Worm (Caenorhabditis elegans) whole organism, mixed stage, embryonic: ENCODE results near the gene trxr-2.
A peak's percentile ranks its signal among the peaks of the same experiment; 100 is the strongest.

ENCODE experiments used
- M03D4.4 ChIP-seq: sonication (generic microtip); optimal IDR thresholded peaks from 2 replicates; lab custom pipeline; 2017; ENCODE audit warnings: mild to moderate bottlenecking, missing genetic modification characterization, missing compliant biosample characterization
- bed-3 ChIP-seq: fragments of 200-800 bp; sonication (Bioruptor generic); optimal IDR thresholded peaks from 3 replicates; lab custom pipeline; 2018; ENCODE audit warnings: mild to moderate bottlenecking, missing genetic modification characterization, moderate library complexity, missing compliant biosample characterization
- blmp-1 ChIP-seq: fragments of 150-350 bp; optimal IDR thresholded peaks from 2 replicates; lab custom pipeline; 2014; ENCODE audit warnings: missing biosample characterization, missing genetic modification characterization
- ceh-39 ChIP-seq: fragments of 150-350 bp; optimal IDR thresholded peaks from 2 replicates; lab custom pipeline; 2014; ENCODE audit warnings: missing biosample characterization, missing genetic modification characterization
- ceh-43 ChIP-seq: fragments of 200-800 bp; sonication (Bioruptor generic); optimal IDR thresholded peaks from 2 replicates; lab custom pipeline; 2018; ENCODE audit warnings: mild to moderate bottlenecking, missing genetic modification characterization, moderate library complexity, missing compliant biosample characterization
- ceh-83 ChIP-seq: fragments of 200-800 bp; sonication (Bioruptor generic); optimal IDR thresholded peaks from 2 replicates; lab custom pipeline; 2018; ENCODE audit warnings: mild to moderate bottlenecking, missing genetic modification characterization, missing compliant biosample characterization
- ces-1 ChIP-seq: fragments of 150-350 bp; optimal IDR thresholded peaks from 2 replicates; lab custom pipeline; 2014; ENCODE audit warnings: missing biosample characterization, missing genetic modification reagents, missing genetic modification characterization
- cnd-1 ChIP-seq: fragments of 200-800 bp; sonication (Bioruptor generic); optimal IDR thresholded peaks from 2 replicates; lab custom pipeline; 2018; ENCODE audit warnings: mild to moderate bottlenecking, missing genetic modification characterization, missing compliant biosample characterization
- drap-1 ChIP-seq: fragments of 200-800 bp; sonication (Bioruptor generic); optimal IDR thresholded peaks from 3 replicates; lab custom pipeline; 2018; ENCODE audit warnings: mild to moderate bottlenecking, missing genetic modification characterization, missing compliant biosample characterization
- flh-1 ChIP-seq: fragments of 200-800 bp; sonication (Bioruptor generic); optimal IDR thresholded peaks from 2 replicates; lab custom pipeline; 2018; ENCODE audit warnings: mild to moderate bottlenecking, missing genetic modification characterization, moderate library complexity, missing compliant biosample characterization
- ham-2 ChIP-seq: fragments of 200-800 bp; sonication (Bioruptor generic); optimal IDR thresholded peaks from 2 replicates; lab custom pipeline; 2018; ENCODE audit warnings: mild to moderate bottlenecking, missing genetic modification characterization, missing compliant biosample characterization
- hlh-1 ChIP-seq: fragments of 150-350 bp; optimal IDR thresholded peaks from 2 replicates; lab custom pipeline; 2014; ENCODE audit warnings: missing biosample characterization, missing genetic modification reagents, missing genetic modification characterization
- lin-13 ChIP-seq: fragments of 150-350 bp; optimal IDR thresholded peaks from 2 replicates; lab custom pipeline; 2014; ENCODE audit warnings: missing biosample characterization, missing genetic modification characterization
- lin-32 ChIP-seq: fragments of 200-800 bp; sonication (Bioruptor generic); optimal IDR thresholded peaks from 2 replicates; lab custom pipeline; 2018; ENCODE audit warnings: mild to moderate bottlenecking, missing genetic modification characterization, missing compliant biosample characterization
- lsy-2 ChIP-seq: fragments of 150-350 bp; optimal IDR thresholded peaks from 2 replicates; lab custom pipeline; 2014; ENCODE audit warnings: missing biosample characterization, missing genetic modification characterization
- mep-1 ChIP-seq: fragments of 150-350 bp; optimal IDR thresholded peaks from 2 replicates; lab custom pipeline; 2017; ENCODE audit warnings: missing biosample characterization, missing genetic modification reagents, missing genetic modification characterization, inconsistent platforms
- mls-2 ChIP-seq: sonication (generic microtip); optimal IDR thresholded peaks from 2 replicates; lab custom pipeline; 2016; ENCODE audit warnings: mild to moderate bottlenecking, missing genetic modification characterization, moderate library complexity, missing compliant biosample characterization
- nhr-12 ChIP-seq: fragments of 150-350 bp; optimal IDR thresholded peaks from 2 replicates; lab custom pipeline; 2014; ENCODE audit warnings: missing biosample characterization, missing genetic modification characterization
- nhr-2 ChIP-seq: fragments of 150-350 bp; optimal IDR thresholded peaks from 2 replicates; lab custom pipeline; 2014; ENCODE audit warnings: missing biosample characterization, missing genetic modification characterization
- nhr-237 ChIP-seq: fragments of 150-350 bp; optimal IDR thresholded peaks from 2 replicates; lab custom pipeline; 2014; ENCODE audit warnings: missing biosample characterization, missing genetic modification characterization
- nhr-28 ChIP-seq: fragments of 150-350 bp; optimal IDR thresholded peaks from 2 replicates; lab custom pipeline; 2014; ENCODE audit warnings: missing biosample characterization, missing genetic modification characterization
- nhr-76 ChIP-seq: sonication (generic microtip); optimal IDR thresholded peaks from 2 replicates; lab custom pipeline; 2017; ENCODE audit warnings: missing biosample characterization, missing genetic modification characterization
- pha-4 ChIP-seq: fragments of 150-350 bp; optimal IDR thresholded peaks from 2 replicates; lab custom pipeline; 2018; ENCODE audit warnings: missing biosample characterization, missing genetic modification reagents, missing genetic modification characterization
- snpc-4 ChIP-seq: fragments of 150-350 bp; optimal IDR thresholded peaks from 2 replicates; lab custom pipeline; 2014; ENCODE audit warnings: missing biosample characterization, missing genetic modification characterization
- sptf-1 ChIP-seq: sonication (generic microtip); optimal IDR thresholded peaks from 2 replicates; lab custom pipeline; 2017; ENCODE audit warnings: mild to moderate bottlenecking, missing genetic modification characterization, moderate library complexity, missing compliant biosample characterization
- tbx-8 ChIP-seq: fragments of 200-800 bp; sonication (Bioruptor generic); optimal IDR thresholded peaks from 2 replicates; lab custom pipeline; 2018; ENCODE audit warnings: mild to moderate bottlenecking, missing genetic modification characterization, moderate library complexity, missing compliant biosample characterization
- unc-120 ChIP-seq: sonication (generic microtip); optimal IDR thresholded peaks from 2 replicates; lab custom pipeline; 2017; ENCODE audit warnings: missing genetic modification characterization, missing compliant biosample characterization; ENCODE audit not compliant: poor library complexity, severe bottlenecking
- zip-8 ChIP-seq: fragments of 150-350 bp; optimal IDR thresholded peaks from 2 replicates; lab custom pipeline; 2014; ENCODE audit warnings: missing biosample characterization, missing genetic modification characterization

Gene trxr-2

DNA sequence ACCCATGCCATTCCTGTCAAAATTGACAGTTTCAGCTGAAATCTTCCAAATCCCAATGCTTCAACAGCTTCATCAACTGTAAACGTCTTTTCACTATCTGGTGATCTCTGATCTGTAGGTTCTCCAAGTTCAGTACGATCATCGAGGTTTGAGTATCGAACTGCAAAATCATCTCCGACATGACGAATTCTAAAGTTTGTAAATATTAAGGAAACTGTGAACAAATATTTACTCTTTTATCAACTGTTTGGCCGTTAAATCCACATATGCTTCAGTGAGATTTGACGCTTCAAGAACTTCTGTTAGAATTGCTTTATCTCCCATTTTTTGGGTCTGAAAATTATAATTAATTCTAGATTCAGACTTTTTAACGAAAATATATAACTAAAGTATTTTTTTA is 28.4 kb upstream of the trxr-2 start, which contains the start of gene svop-1:
svop-1 (minus strand) TSS at position 339 of the 400 bp plus-strand sequence.
- no peak for TF ChIP-seq nhr-2 (tag; lab: Kevin White, UChicago)
- TF ChIP-seq zip-8 (tag; lab: Kevin White, UChicago) = no peak
- no peak for TF ChIP-seq nhr-76 (tag; lab: Kevin White, UChicago)
- no peak for TF ChIP-seq sptf-1 (tag; lab: Kevin White, UChicago)
- no peak for TF ChIP-seq ceh-39 (tag; lab: Kevin White, UChicago)
- TF ChIP-seq cnd-1 (tag; lab: Kevin White, UChicago) = no peak
- TF ChIP-seq unc-120 (tag; lab: Kevin White, UChicago) = no peak
- TF ChIP-seq nhr-12 (tag; lab: Kevin White, UChicago) = no peak
- no peak for TF ChIP-seq nhr-237 (tag; lab: Kevin White, UChicago)

DNA sequence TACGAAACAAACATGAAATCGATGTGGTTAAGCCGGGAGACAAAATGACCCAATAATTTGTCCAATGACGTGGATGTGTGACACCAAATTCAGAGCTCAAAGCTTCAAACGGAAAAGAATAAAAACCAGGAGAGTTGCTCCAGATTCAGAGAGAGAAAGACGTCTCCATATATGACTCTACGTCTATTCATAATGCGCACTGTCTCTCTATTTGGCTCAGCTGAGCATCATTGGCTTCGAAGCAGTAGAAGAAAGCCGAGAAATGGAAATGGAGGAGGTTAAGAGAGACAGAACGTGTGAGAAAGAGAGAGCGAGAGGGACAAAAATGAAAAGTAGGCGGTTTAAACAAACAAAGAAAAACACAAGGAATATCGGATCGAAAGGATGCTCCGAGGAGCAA is 27.3 kb upstream of the trxr-2 start:
- TF ChIP-seq hlh-1 (tag; lab: Kevin White, UChicago) = no peak
- TF ChIP-seq ceh-83 (GFP tag; lab: Kevin White, UChicago) = no peak
- peak; percentile 45 for TF ChIP-seq ces-1 (GFP tag; lab: Kevin White, UChicago)
- TF ChIP-seq nhr-76 (tag; lab: Kevin White, UChicago) = no peak
- TF ChIP-seq nhr-2 (tag; lab: Kevin White, UChicago) = no peak
- TF ChIP-seq nhr-237 (tag; lab: Kevin White, UChicago) = no peak
- TF ChIP-seq nhr-12 (tag; lab: Kevin White, UChicago) = no peak
- TF ChIP-seq sptf-1 (tag; lab: Kevin White, UChicago) = peak; percentile 10
- no peak for TF ChIP-seq lin-32 (GFP tag; lab: Kevin White, UChicago)
- TF ChIP-seq unc-120 (tag; lab: Kevin White, UChicago) = no peak
- TF ChIP-seq nhr-28 (tag; lab: Kevin White, UChicago) = no peak

DNA sequence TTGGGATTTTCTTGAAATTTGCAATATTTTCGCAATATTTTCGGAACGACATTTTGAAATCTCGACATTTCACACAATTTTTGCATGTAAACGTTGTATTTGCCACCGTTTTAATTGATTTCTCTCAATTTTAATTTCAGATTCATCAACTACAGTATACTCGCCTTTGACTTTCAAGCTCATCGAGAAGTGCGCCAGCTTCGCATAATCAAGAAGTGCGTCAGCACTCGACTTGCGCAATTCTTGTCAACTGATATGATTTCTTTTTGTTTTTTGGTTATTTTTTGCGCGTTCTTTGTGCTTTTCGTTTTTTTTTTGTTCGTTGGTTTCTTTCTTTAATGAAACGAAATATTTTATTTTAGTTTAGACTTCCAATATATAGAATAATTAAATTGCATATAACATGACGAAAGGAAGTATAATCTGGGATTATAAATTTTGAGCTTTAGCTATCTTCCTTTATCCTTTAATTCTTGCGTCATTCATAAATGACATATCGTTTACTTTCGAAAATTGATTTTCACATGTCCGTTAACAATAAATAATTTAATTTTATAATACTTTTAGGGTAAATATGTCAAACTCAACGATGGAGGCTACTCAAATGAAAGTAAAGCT is 26.3 kb upstream of the trxr-2 start, which contains the start of gene famh-136:
famh-136 (plus strand) TSS at position 568 of the 618 bp plus-strand sequence.
- TF ChIP-seq ceh-39 (tag; lab: Kevin White, UChicago) (no peak), sptf-1 (tag; lab: Kevin White, UChicago) (peak; percentile 78), ham-2 (GFP tag; lab: Kevin White, UChicago) (no peak), mep-1 (tag; lab: Kevin White, UChicago) (peak; percentile 89), lin-13 (tag; lab: Kevin White, UChicago) (peak; percentile 81), cnd-1 (tag; lab: Kevin White, UChicago) (peak; percentile 11), ces-1 (GFP tag; lab: Kevin White, UChicago) (peak; percentile 58), lsy-2 (peak; percentile 80), ceh-43 (GFP tag; lab: Kevin White, UChicago) (peak; percentile 33), M03D4.4 (tag; lab: Kevin White, UChicago) (peak; percentile 61), mls-2 (tag; lab: Kevin White, UChicago) (peak; percentile 30), nhr-2 (tag; lab: Kevin White, UChicago) (no peak), nhr-237 (tag; lab: Kevin White, UChicago) (peak; percentile 44), snpc-4 (no peak)

DNA sequence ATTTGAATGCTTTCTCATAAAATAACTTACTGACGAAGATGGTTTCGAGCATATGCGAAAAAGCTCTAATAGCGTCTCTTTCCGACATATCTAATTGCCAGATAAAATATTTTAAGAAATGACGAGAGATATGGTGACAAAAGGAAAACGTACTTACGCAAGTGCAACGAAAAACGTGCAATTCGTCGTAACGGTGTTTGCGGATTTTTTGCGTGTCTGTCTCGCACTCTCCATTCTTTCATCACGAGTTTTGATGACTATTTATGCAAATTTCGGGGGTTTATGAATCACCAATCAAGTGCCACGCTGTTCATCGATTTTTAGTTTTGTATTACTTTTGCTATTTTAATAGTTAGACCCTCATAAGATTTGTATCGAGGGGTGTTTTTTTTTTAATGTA is 24.6 kb upstream of the trxr-2 start, which contains the start of gene ZK637.14:
ZK637.14 (minus strand) TSS at position 201 of the 400 bp plus-strand sequence.
- TF ChIP-seq ceh-39 (tag; lab: Kevin White, UChicago) (no peak), cnd-1 (tag; lab: Kevin White, UChicago) (no peak), pha-4 (tag; lab: Kevin White, UChicago) (peak; percentile 56), bed-3 (GFP tag; lab: Kevin White, UChicago) (no peak), drap-1 (GFP tag; lab: Kevin White, UChicago) (no peak), flh-1 (no peak), mep-1 (tag; lab: Kevin White, UChicago) (peak; percentile 42), nhr-28 (tag; lab: Kevin White, UChicago) (no peak), ceh-43 (GFP tag; lab: Kevin White, UChicago) (no peak), ces-1 (GFP tag; lab: Kevin White, UChicago) (peak; percentile 76), tbx-8 (GFP tag; lab: Kevin White, UChicago) (no peak), lin-13 (tag; lab: Kevin White, UChicago) (peak; percentile 25), nhr-237 (tag; lab: Kevin White, UChicago) (peak; percentile 30), nhr-12 (tag; lab: Kevin White, UChicago) (no peak), lin-32 (GFP tag; lab: Kevin White, UChicago) (no peak), ham-2 (GFP tag; lab: Kevin White, UChicago) (no peak), unc-120 (tag; lab: Kevin White, UChicago) (peak; percentile 54), blmp-1 (tag; lab: Kevin White, UChicago) (no peak), lsy-2 (peak; percentile 57), ceh-83 (GFP tag; lab: Kevin White, UChicago) (no peak)
- TF ChIP-seq, all 35 proteins: peak for 7
